Worm (Caenorhabditis elegans) whole organism, L1 larva: ENCODE measurements around the gene ostf-4.

Source experiments
- C04F5.9 ChIP-seq: sonication (generic microtip); optimal IDR thresholded peaks from 2 replicates; lab custom pipeline; 2016; ENCODE audit warnings: missing genetic modification characterization, missing compliant biosample characterization
- ceh-8 ChIP-seq: fragments of 200-800 bp; sonication (Bioruptor generic); optimal IDR thresholded peaks from 2 replicates; lab custom pipeline; 2018; ENCODE audit warnings: mild to moderate bottlenecking, missing genetic modification characterization, moderate library complexity, missing compliant biosample characterization
- ceh-90 ChIP-seq: sonication (generic microtip); optimal IDR thresholded peaks from 2 replicates; lab custom pipeline; 2016; ENCODE audit warnings: missing genetic modification characterization, missing compliant biosample characterization
- fos-1 ChIP-seq: fragments of 150-350 bp; optimal IDR thresholded peaks from 2 replicates; lab custom pipeline; 2014; ENCODE audit warnings: missing biosample characterization, missing genetic modification characterization
- isw-1 ChIP-seq: fragments of 200-800 bp; sonication (Bioruptor generic); IDR thresholded peaks from 2 replicates; pipeline ENCODE4 v1.3.6; 2022; ENCODE audit warnings: missing genetic modification characterization, missing compliant biosample characterization
- lin-13 ChIP-seq: fragments of 150-350 bp; optimal IDR thresholded peaks from 2 replicates; lab custom pipeline; 2014; ENCODE audit warnings: missing biosample characterization, missing genetic modification reagents, missing genetic modification characterization
- lin-39 ChIP-seq: fragments of 150-350 bp; optimal IDR thresholded peaks from 2 replicates; lab custom pipeline; 2014; ENCODE audit warnings: missing biosample characterization, missing genetic modification reagents, missing genetic modification characterization
- lir-3 ChIP-seq: sonication (generic microtip); optimal IDR thresholded peaks from 2 replicates; lab custom pipeline; 2016; ENCODE audit warnings: mild to moderate bottlenecking, missing genetic modification characterization, moderate library complexity, missing compliant biosample characterization; ENCODE audit not compliant: poor library complexity
- lsy-2 ChIP-seq, 2 experiments: fragments of 150-350 bp; optimal IDR thresholded peaks; 2 replicates each; lab custom pipeline; 2014; ENCODE audit warnings: missing biosample characterization in 2 of 2, missing genetic modification characterization in 2 of 2
- nhr-28 ChIP-seq: fragments of 150-350 bp; optimal IDR thresholded peaks from 2 replicates; lab custom pipeline; 2014; ENCODE audit warnings: missing biosample characterization, missing genetic modification characterization
- nhr-47 ChIP-seq: sonication (generic microtip); optimal IDR thresholded peaks from 2 replicates; lab custom pipeline; 2016; ENCODE audit warnings: mild to moderate bottlenecking, missing genetic modification characterization, moderate library complexity, missing compliant biosample characterization
- sox-4 ChIP-seq: sonication (generic microtip); optimal IDR thresholded peaks from 2 replicates; lab custom pipeline; 2016; ENCODE audit warnings: missing genetic modification characterization, missing compliant biosample characterization
- unc-62 ChIP-seq: fragments of 150-350 bp; optimal IDR thresholded peaks from 2 replicates; lab custom pipeline; 2014; ENCODE audit warnings: missing biosample characterization, missing genetic modification reagents, missing genetic modification characterization
- ztf-11 ChIP-seq, 2 experiments: sonication (generic microtip); optimal IDR thresholded peaks; 2 replicates each; lab custom pipeline; 2016 to 2017; ENCODE audit warnings: missing genetic modification characterization in 2 of 2, missing biosample characterization in 1 of 2, missing compliant biosample characterization in 1 of 2

ce11 chrIII:10357598-10358186, 39.3 kb upstream of the ostf-4 start, which contains the start of gene umps-1:
- no peak for TF ChIP-seq sox-4 (tag; lab: Kevin White, UChicago)
- TF ChIP-seq ceh-8 (GFP tag; lab: Kevin White, UChicago): no peak
- peak; percentile 36 for TF ChIP-seq ceh-90 (tag; lab: Kevin White, UChicago)
- TF ChIP-seq C04F5.9 (tag; lab: Kevin White, UChicago): peak; percentile 76
- TF ChIP-seq lin-13: peak; percentile 62
- no peak for TF ChIP-seq unc-62 (GFP tag; lab: Kevin White, UChicago)
- peak; percentile 71 for TF ChIP-seq lin-39 (tag; lab: Kevin White, UChicago)
- peak; percentile 84 for TF ChIP-seq nhr-47 (tag; lab: Kevin White, UChicago)
- TF ChIP-seq ztf-11 (tag; optimal IDR thresholded peaks at IDR 0.05; lab: Kevin White, UChicago): no peak
- TF ChIP-seq nhr-28 (tag; lab: Kevin White, UChicago): no peak
- peak; percentile 99 for TF ChIP-seq lsy-2 (tag; optimal IDR thresholded peaks at IDR 0.05; lab: Kevin White, UChicago)
- TF ChIP-seq lir-3: peak; percentile 50
- TF ChIP-seq fos-1 (tag; lab: Kevin White, UChicago): peak; percentile 63
- TF ChIP-seq isw-1: peak; percentile 56
